Worm (Caenorhabditis elegans) whole organism, L2 larva: ENCODE data around the gene daf-28.

Source experiments
- R02D3.7 ChIP-seq: fragments of 150-350 bp; optimal IDR thresholded peaks from 2 replicates; lab custom pipeline; 2014; ENCODE audit warnings: missing biosample characterization, missing genetic modification characterization
- Y55F3AM.14 ChIP-seq: fragments of 200-800 bp; sonication (Bioruptor generic); optimal IDR thresholded peaks from 2 replicates; lab custom pipeline; 2018; ENCODE audit warnings: mild to moderate bottlenecking, missing genetic modification characterization, missing compliant biosample characterization
- ZK546.5 ChIP-seq: sonication (generic microtip); optimal IDR thresholded peaks from 2 replicates; lab custom pipeline; 2017; ENCODE audit warnings: missing biosample characterization, missing genetic modification characterization
- alr-1 ChIP-seq: fragments of 150-350 bp; optimal IDR thresholded peaks from 2 replicates; lab custom pipeline; 2014; ENCODE audit warnings: missing biosample characterization, missing genetic modification characterization
- ama-1 ChIP-seq: fragments of 150-350 bp; optimal IDR thresholded peaks from 2 replicates; lab custom pipeline; 2018; ENCODE audit warnings: inconsistent platforms
- ceh-82 ChIP-seq: fragments of 150-350 bp; optimal IDR thresholded peaks from 2 replicates; lab custom pipeline; 2014; ENCODE audit warnings: missing biosample characterization, missing genetic modification characterization
- crh-2 ChIP-seq: sonication (generic microtip); optimal IDR thresholded peaks from 2 replicates; lab custom pipeline; 2017; ENCODE audit warnings: missing biosample characterization, missing genetic modification characterization
- dmd-4 ChIP-seq: sonication (generic microtip); optimal IDR thresholded peaks from 2 replicates; lab custom pipeline; 2017; ENCODE audit warnings: missing biosample characterization, missing genetic modification characterization
- egl-27 ChIP-seq: sonication (generic microtip); optimal IDR thresholded peaks from 3 replicates; lab custom pipeline; 2017; ENCODE audit warnings: missing biosample characterization, missing genetic modification reagents, missing genetic modification characterization
- elt-1 ChIP-seq: fragments of 150-350 bp; optimal IDR thresholded peaks from 2 replicates; lab custom pipeline; 2014; ENCODE audit warnings: missing biosample characterization, missing genetic modification characterization
- fos-1 ChIP-seq: fragments of 150-350 bp; optimal IDR thresholded peaks from 2 replicates; lab custom pipeline; 2014; ENCODE audit warnings: missing biosample characterization, missing genetic modification characterization
- gmeb-1 ChIP-seq: fragments of 150-350 bp; optimal IDR thresholded peaks from 2 replicates; lab custom pipeline; 2014; ENCODE audit warnings: missing biosample characterization, missing genetic modification characterization
- lin-11 ChIP-seq: fragments of 150-350 bp; sonication (generic microtip); optimal IDR thresholded peaks from 2 replicates; lab custom pipeline; 2014; ENCODE audit warnings: missing biosample characterization, missing genetic modification characterization, inconsistent platforms, mixed read lengths
- lin-13 ChIP-seq: fragments of 150-350 bp; optimal IDR thresholded peaks from 2 replicates; lab custom pipeline; 2014; ENCODE audit warnings: missing biosample characterization, missing genetic modification reagents, missing genetic modification characterization
- lin-39 ChIP-seq: fragments of 150-350 bp; optimal IDR thresholded peaks from 2 replicates; lab custom pipeline; 2014; ENCODE audit warnings: missing biosample characterization, missing genetic modification reagents, missing genetic modification characterization
- mab-5 ChIP-seq: fragments of 150-350 bp; optimal IDR thresholded peaks from 2 replicates; lab custom pipeline; 2014; ENCODE audit warnings: missing biosample characterization, missing genetic modification characterization
- nhr-11 ChIP-seq: fragments of 150-350 bp; optimal IDR thresholded peaks from 2 replicates; lab custom pipeline; 2014; ENCODE audit warnings: missing biosample characterization, missing genetic modification characterization
- nhr-21 ChIP-seq: fragments of 150-350 bp; optimal IDR thresholded peaks from 2 replicates; lab custom pipeline; 2014; ENCODE audit warnings: missing biosample characterization, missing genetic modification characterization
- nhr-23 ChIP-seq: fragments of 150-350 bp; optimal IDR thresholded peaks from 2 replicates; lab custom pipeline; 2014; ENCODE audit warnings: missing biosample characterization, missing genetic modification reagents, missing genetic modification characterization
- nhr-237 ChIP-seq: fragments of 150-350 bp; optimal IDR thresholded peaks from 2 replicates; lab custom pipeline; 2014; ENCODE audit warnings: missing biosample characterization, missing genetic modification characterization
- nhr-25 ChIP-seq: fragments of 150-350 bp; sonication (generic microtip); optimal IDR thresholded peaks from 3 replicates; lab custom pipeline; 2014; ENCODE audit warnings: missing biosample characterization, missing genetic modification characterization
- nhr-77 ChIP-seq: fragments of 150-350 bp; optimal IDR thresholded peaks from 2 replicates; lab custom pipeline; 2014; ENCODE audit warnings: missing biosample characterization, missing genetic modification characterization
- peb-1 ChIP-seq: fragments of 150-350 bp; optimal IDR thresholded peaks from 2 replicates; lab custom pipeline; 2014; ENCODE audit warnings: missing biosample characterization, missing genetic modification characterization
- sem-4 ChIP-seq: fragments of 150-350 bp; optimal IDR thresholded peaks from 2 replicates; lab custom pipeline; 2014; ENCODE audit warnings: missing biosample characterization, missing genetic modification reagents, missing genetic modification characterization
- skn-1 ChIP-seq: sonication (generic microtip); optimal IDR thresholded peaks from 2 replicates; lab custom pipeline; 2017; ENCODE audit warnings: missing biosample characterization, missing genetic modification characterization
- snpc-4 ChIP-seq: fragments of 150-350 bp; optimal IDR thresholded peaks from 2 replicates; lab custom pipeline; 2014; ENCODE audit warnings: missing biosample characterization, missing genetic modification characterization
- unc-39 ChIP-seq: fragments of 150-350 bp; optimal IDR thresholded peaks from 2 replicates; lab custom pipeline; 2014; ENCODE audit warnings: missing biosample characterization, missing genetic modification characterization
- unc-55 ChIP-seq: fragments of 150-350 bp; sonication (generic microtip); optimal IDR thresholded peaks from 3 replicates; lab custom pipeline; 2014; ENCODE audit warnings: missing biosample characterization, missing genetic modification reagents, missing genetic modification characterization
- unc-62 ChIP-seq: fragments of 150-350 bp; optimal IDR thresholded peaks from 2 replicates; lab custom pipeline; 2014; ENCODE audit warnings: missing biosample characterization, missing genetic modification reagents, missing genetic modification characterization
- zag-1 ChIP-seq: fragments of 150-350 bp; optimal IDR thresholded peaks from 2 replicates; lab custom pipeline; 2014; ENCODE audit warnings: missing biosample characterization, missing genetic modification characterization
- ztf-11 ChIP-seq: sonication (generic microtip); optimal IDR thresholded peaks from 2 replicates; lab custom pipeline; 2017; ENCODE audit warnings: missing biosample characterization, missing genetic modification characterization

daf-28 gene

ce11 chrV:19802797-19803196 is 12.1 kb upstream of the daf-28 start:
- no peak for TF ChIP-seq skn-1 (tag; lab: Kevin White, UChicago)
- no peak for TF ChIP-seq sem-4 (tag; lab: Kevin White, UChicago)
- TF ChIP-seq Y55F3AM.14: no peak
- no peak for TF ChIP-seq lin-13 (GFP tag; lab: Kevin White, UChicago)
- no peak for TF ChIP-seq nhr-11 (tag; lab: Kevin White, UChicago)
- TF ChIP-seq zag-1 (tag; lab: Kevin White, UChicago): no peak
- TF ChIP-seq, all 48 proteins: peak for 0

ce11 chrV:19805548-19805947 is 9.4 kb upstream of the daf-28 start:
- no peak for TF ChIP-seq lin-11 (tag; lab: Kevin White, UChicago)
- TF ChIP-seq ceh-82 (tag; lab: Kevin White, UChicago): no peak
- TF ChIP-seq elt-1: no peak
- no peak for TF ChIP-seq nhr-21 (tag; lab: Kevin White, UChicago)
- TF ChIP-seq lin-39: no peak

- TF ChIP-seq R02D3.7 (tag; lab: Kevin White, UChicago) (no peak), nhr-237 (tag; lab: Kevin White, UChicago) (no peak), zag-1 (tag; lab: Kevin White, UChicago) (no peak), ZK546.5 (tag; lab: Kevin White, UChicago) (no peak)
Measured at ce11 chrV:19820178-19820577, 5.2 kb downstream of the daf-28 start.

ce11 chrV:19822093-19822492 is 7.2 kb downstream of the daf-28 start, which contains the start of gene Y116F11B.17:
TSS of gene Y116F11B.17 (minus strand) at chrV:19822193.
- TF ChIP-seq unc-62 (GFP tag; lab: Kevin White, UChicago) (no peak), gmeb-1 (tag; lab: Kevin White, UChicago) (no peak), sem-4 (tag; lab: Kevin White, UChicago) (no peak), dmd-4 (tag; lab: Kevin White, UChicago) (no peak), egl-27 (no peak)

ce11 chrV:19827481-19827880 is 12.5 kb downstream of the daf-28 start:
- TF ChIP-seq egl-27 (no peak), ama-1 (no peak), nhr-25 (tag; lab: Kevin White, UChicago) (no peak), alr-1 (tag; lab: Kevin White, UChicago) (no peak)
- TF ChIP-seq, all 48 proteins: peak for 0

ce11 chrV:19829225-19829624 is 14.3 kb downstream of the daf-28 start:
- TF ChIP-seq unc-39 (tag; lab: Kevin White, UChicago) (no peak), snpc-4 (tag; lab: Kevin White, UChicago) (no peak), dmd-4 (tag; lab: Kevin White, UChicago) (no peak), nhr-77 (tag; lab: Kevin White, UChicago) (no peak), mab-5 (tag; lab: Kevin White, UChicago) (no peak), nhr-23 (no peak), peb-1 (tag; lab: Kevin White, UChicago) (no peak), ZK546.5 (tag; lab: Kevin White, UChicago) (no peak), unc-55 (GFP tag; lab: Kevin White, UChicago) (no peak), ztf-11 (tag; lab: Kevin White, UChicago) (no peak), crh-2 (tag; lab: Kevin White, UChicago) (no peak)

ce11 chrV:19830815-19831214 is 15.9 kb downstream of the daf-28 start, which contains the start of gene pcp-4:
TSS of gene pcp-4 (minus strand) at chrV:19831011.
- TF ChIP-seq nhr-11 (tag; lab: Kevin White, UChicago): no peak
- peak; percentile 53 for TF ChIP-seq fos-1 (tag; lab: Kevin White, UChicago)
